Worm (Caenorhabditis elegans) whole organism, L1 larva: ENCODE data around the gene nhr-53.

Experiments
- C16A3.4 ChIP-seq: fragments of 150-350 bp; optimal IDR thresholded peaks from 2 replicates; lab custom pipeline; 2014; ENCODE audit warnings: missing biosample characterization, missing genetic modification characterization
- aly-2 ChIP-seq: fragments of 150-350 bp; optimal IDR thresholded peaks from 2 replicates; lab custom pipeline; 2014; ENCODE audit warnings: missing biosample characterization, missing genetic modification characterization
- egl-27 ChIP-seq, 2 experiments: fragments of 150-350 bp in 1 of 2; sonication (generic microtip); optimal IDR thresholded peaks; 3 replicates each; lab custom pipeline; 2017 to 2018; ENCODE audit warnings: missing biosample characterization in 2 of 2, missing genetic modification characterization in 2 of 2, missing genetic modification reagents in 2 of 2
- mdl-1 ChIP-seq, 2 experiments: fragments of 150-350 bp; optimal IDR thresholded peaks; 2 replicates each; lab custom pipeline; 2014 to 2017; ENCODE audit warnings: missing biosample characterization in 2 of 2, missing genetic modification characterization in 2 of 2, inconsistent platforms in 1 of 2
- nhr-47 ChIP-seq: sonication (generic microtip); optimal IDR thresholded peaks from 2 replicates; lab custom pipeline; 2016; ENCODE audit warnings: mild to moderate bottlenecking, missing genetic modification characterization, moderate library complexity, missing compliant biosample characterization
- sptf-1 ChIP-seq: fragments of 150-350 bp; optimal IDR thresholded peaks from 2 replicates; lab custom pipeline; 2014; ENCODE audit warnings: missing biosample characterization, missing genetic modification characterization
- ztf-4 ChIP-seq: fragments of 150-350 bp; optimal IDR thresholded peaks from 2 replicates; lab custom pipeline; 2014; ENCODE audit warnings: missing biosample characterization, missing genetic modification characterization

ce11 chrV:15719570-15719969 is 17.4 kb upstream of the nhr-53 start, which contains the start of gene Y6E2A.7:
- TF ChIP-seq egl-27 (tag; optimal IDR thresholded peaks at IDR 0.05; lab: Kevin White, UChicago) (no peak), sptf-1 (tag; lab: Kevin White, UChicago) (no peak), ztf-4 (tag; lab: Kevin White, UChicago) (no peak), mdl-1 (tag; optimal IDR thresholded peaks at IDR 0.05; lab: Kevin White, UChicago) (no peak), nhr-47 (tag; lab: Kevin White, UChicago) (no peak), aly-2 (tag; lab: Kevin White, UChicago) (no peak), C16A3.4 (tag; lab: Kevin White, UChicago) (no peak)
